Worm (Caenorhabditis elegans) whole organism, young adult: ENCODE measurements around the gene Y69A2AR.18.

Experiments
- C17E4.6 ChIP-seq: fragments of 200-800 bp; sonication (Bioruptor generic); IDR thresholded peaks from 2 replicates; pipeline ENCODE4 v1.3.6; 2022; ENCODE audit warnings: missing genetic modification reagents, missing genetic modification characterization, missing compliant biosample characterization
- D2030.7 ChIP-seq: fragments of 200-800 bp; sonication (Bioruptor generic); IDR thresholded peaks from 2 replicates; pipeline ENCODE4 v1.3.6; 2022; ENCODE audit warnings: missing genetic modification reagents, missing genetic modification characterization, missing compliant biosample characterization
- F22D6.2 ChIP-seq: sonication (generic microtip); optimal IDR thresholded peaks from 2 replicates; lab custom pipeline; 2016; ENCODE audit warnings: mild to moderate bottlenecking, missing genetic modification characterization, missing compliant biosample characterization
- F37B4.10 ChIP-seq: fragments of 200-800 bp; sonication (Bioruptor generic); IDR thresholded peaks from 2 replicates; pipeline ENCODE4 v1.3.6; 2022; ENCODE audit warnings: missing genetic modification characterization, missing compliant biosample characterization
- F52B5.7 ChIP-seq: sonication (generic microtip); optimal IDR thresholded peaks from 2 replicates; lab custom pipeline; 2016; ENCODE audit warnings: mild to moderate bottlenecking, missing genetic modification characterization, missing compliant biosample characterization
- F57A8.1 ChIP-seq: fragments of 200-800 bp; sonication (Bioruptor generic); optimal IDR thresholded peaks from 2 replicates; lab custom pipeline; 2018; ENCODE audit warnings: mild to moderate bottlenecking, missing genetic modification characterization, moderate library complexity, missing compliant biosample characterization
- T07F8.4 ChIP-seq: sonication (generic microtip); optimal IDR thresholded peaks from 2 replicates; lab custom pipeline; 2016; ENCODE audit warnings: mild to moderate bottlenecking, missing genetic modification characterization, moderate library complexity, missing compliant biosample characterization
- attf-3 ChIP-seq: fragments of 200-800 bp; sonication (Bioruptor generic); conservative IDR thresholded peaks from 2 replicates; pipeline ENCODE4 v1.3.6; 2022; ENCODE audit warnings: missing genetic modification reagents, missing genetic modification characterization, missing compliant biosample characterization
- cebp-1 ChIP-seq, 2 experiments: fragments of 200-800 bp in 1 of 2; sonication (Bioruptor generic) in 1 of 2; sonication (generic microtip) in 1 of 2; IDR thresholded peaks in 1 of 2; optimal IDR thresholded peaks in 1 of 2; 2 replicates each; pipeline versions ENCODE4 v1.3.6 to Lab custom; 2017 to 2022; ENCODE audit warnings: missing compliant biosample characterization in 2 of 2, missing genetic modification characterization in 2 of 2, mild to moderate bottlenecking in 1 of 2, missing genetic modification reagents in 1 of 2, moderate library complexity in 1 of 2
- ceh-100 ChIP-seq: fragments of 200-800 bp; sonication (Bioruptor generic); IDR thresholded peaks from 2 replicates; pipeline ENCODE4 v1.3.6; 2022; ENCODE audit warnings: missing genetic modification reagents, missing genetic modification characterization, missing compliant biosample characterization
- chd-7 ChIP-seq: sonication (generic microtip); optimal IDR thresholded peaks from 2 replicates; lab custom pipeline; 2016; ENCODE audit warnings: mild to moderate bottlenecking, missing genetic modification characterization, moderate library complexity, missing compliant biosample characterization
- dox-1 ChIP-seq: fragments of 200-800 bp; sonication (Bioruptor generic); IDR thresholded peaks from 2 replicates; pipeline ENCODE4 v1.3.6; 2022; ENCODE audit warnings: missing genetic modification reagents, missing genetic modification characterization, missing compliant biosample characterization
- dpl-1 ChIP-seq: fragments of 150-350 bp; optimal IDR thresholded peaks from 2 replicates; lab custom pipeline; 2014; ENCODE audit warnings: missing biosample characterization, missing genetic modification reagents, missing genetic modification characterization
- efl-1 ChIP-seq: fragments of 150-350 bp; optimal IDR thresholded peaks from 2 replicates; lab custom pipeline; 2014; ENCODE audit warnings: missing biosample characterization, missing genetic modification reagents, missing genetic modification characterization
- lir-1 ChIP-seq: fragments of 200-800 bp; sonication (Bioruptor generic); conservative IDR thresholded peaks from 2 replicates; pipeline ENCODE4 v1.3.6; 2022; ENCODE audit warnings: missing genetic modification reagents, missing genetic modification characterization, missing compliant biosample characterization
- madf-10 ChIP-seq: sonication (generic microtip); optimal IDR thresholded peaks from 2 replicates; lab custom pipeline; 2016; ENCODE audit warnings: mild to moderate bottlenecking, missing genetic modification characterization, missing compliant biosample characterization
- madf-6 ChIP-seq: fragments of 200-800 bp; sonication (Bioruptor generic); IDR thresholded peaks from 2 replicates; pipeline ENCODE4 v1.3.6; 2022; ENCODE audit warnings: missing genetic modification reagents, missing genetic modification characterization, missing compliant biosample characterization
- mcd-1 ChIP-seq: fragments of 200-800 bp; sonication (Bioruptor generic); IDR thresholded peaks from 2 replicates; pipeline ENCODE4 v1.3.6; 2022; ENCODE audit warnings: missing genetic modification reagents, missing genetic modification characterization, missing compliant biosample characterization
- mel-28 ChIP-seq: sonication (generic microtip); optimal IDR thresholded peaks from 2 replicates; lab custom pipeline; 2016; ENCODE audit warnings: borderline replicate concordance, mild to moderate bottlenecking, missing genetic modification characterization, missing compliant biosample characterization
- nfya-1 ChIP-seq: sonication (generic microtip); optimal IDR thresholded peaks from 2 replicates; lab custom pipeline; 2017; ENCODE audit warnings: antibody characterized with exemption, missing compliant biosample characterization, missing genetic modification characterization, borderline replicate concordance; ENCODE audit not compliant: insufficient read depth
- nfyb-1 ChIP-seq: fragments of 200-800 bp; sonication (Bioruptor generic); IDR thresholded peaks from 2 replicates; pipeline ENCODE4 v1.3.6; 2022; ENCODE audit warnings: missing genetic modification reagents, missing genetic modification characterization, missing compliant biosample characterization
- nhr-27 ChIP-seq: fragments of 200-800 bp; sonication (Bioruptor generic); optimal IDR thresholded peaks from 2 replicates; lab custom pipeline; 2018; ENCODE audit warnings: mild to moderate bottlenecking, missing genetic modification characterization, moderate library complexity, missing compliant biosample characterization
- nhr-80 ChIP-seq: sonication (generic microtip); optimal IDR thresholded peaks from 2 replicates; lab custom pipeline; 2016; ENCODE audit warnings: missing genetic modification characterization, missing compliant biosample characterization
- nhr-90 ChIP-seq: sonication (generic microtip); optimal IDR thresholded peaks from 2 replicates; lab custom pipeline; 2016; ENCODE audit warnings: missing genotype, mild to moderate bottlenecking, missing genetic modification characterization, missing compliant biosample characterization
- rec-8 ChIP-seq, 2 experiments: sonication (generic microtip); optimal IDR thresholded peaks; 2 replicates each; lab custom pipeline; 2016; ENCODE audit warnings: mild to moderate bottlenecking in 2 of 2, missing genetic modification characterization in 2 of 2, missing genetic modification reagents in 2 of 2, missing genotype in 2 of 2, missing biosample characterization in 1 of 2, missing compliant biosample characterization in 1 of 2, moderate library complexity in 1 of 2
- repo-1 ChIP-seq: sonication (generic microtip); optimal IDR thresholded peaks from 2 replicates; lab custom pipeline; 2017; ENCODE audit warnings: mild to moderate bottlenecking, missing genetic modification characterization, missing compliant biosample characterization
- sdz-38 ChIP-seq: sonication (generic microtip); optimal IDR thresholded peaks from 2 replicates; lab custom pipeline; 2016; ENCODE audit warnings: missing genotype, missing genetic modification characterization, missing compliant biosample characterization
- snpc-1.3 ChIP-seq: sonication (generic microtip); optimal IDR thresholded peaks from 2 replicates; lab custom pipeline; 2017; ENCODE audit warnings: missing genetic modification characterization, mild to moderate bottlenecking, missing compliant biosample characterization, antibody characterized with exemption, moderate library complexity, missing genotype, missing genetic modification reagents; ENCODE audit not compliant: insufficient read depth
- tbp1 ChIP-seq: fragments of 200-800 bp; sonication (Bioruptor generic); optimal IDR thresholded peaks from 2 replicates; lab custom pipeline; 2018; ENCODE audit warnings: mild to moderate bottlenecking, missing genetic modification characterization, missing compliant biosample characterization
- unc-62 ChIP-seq: fragments of 150-350 bp; optimal IDR thresholded peaks from 2 replicates; lab custom pipeline; 2014; ENCODE audit warnings: missing biosample characterization, missing genetic modification reagents, missing genetic modification characterization
- xnd-1 ChIP-seq: sonication (generic microtip); optimal IDR thresholded peaks from 2 replicates; lab custom pipeline; 2016; ENCODE audit warnings: missing genotype, missing genetic modification reagents, missing genetic modification characterization, missing compliant biosample characterization
- zfh-2 ChIP-seq: fragments of 200-800 bp; sonication (Bioruptor generic); conservative IDR thresholded peaks from 2 replicates; pipeline ENCODE4 v1.3.6; 2022; ENCODE audit warnings: missing genetic modification reagents, missing genetic modification characterization, missing compliant biosample characterization
- ztf-25 ChIP-seq: fragments of 200-800 bp; sonication (Bioruptor generic); IDR thresholded peaks from 2 replicates; pipeline ENCODE4 v1.3.6; 2022; ENCODE audit warnings: missing genetic modification reagents, missing genetic modification characterization, missing compliant biosample characterization
- ztf-28 ChIP-seq: fragments of 200-800 bp; sonication (Bioruptor generic); IDR thresholded peaks from 2 replicates; pipeline ENCODE4 v1.3.6; 2022; ENCODE audit warnings: missing genetic modification reagents, missing genetic modification characterization, missing compliant biosample characterization

Gene Y69A2AR.18

ce11 chrIV:2467378-2467777 is 28.2 kb upstream of the Y69A2AR.18 start, which contains the start of gene ilys-2 (continued):
- no peak for TF ChIP-seq zfh-2 (GFP tag; lab: Robert Waterston, UW)

- no peak for TF ChIP-seq efl-1 (GFP tag; lab: Kevin White, UChicago)
- TF ChIP-seq ceh-100 (GFP tag; lab: Robert Waterston, UW) = no peak
- no peak for TF ChIP-seq madf-10 (tag; lab: Kevin White, UChicago)
- TF ChIP-seq, all 124 proteins: peak for 0
Measured at ce11 chrIV:2470114-2470513, 25.4 kb upstream of the Y69A2AR.18 start, which contains the start of gene ilys-1. ilys-1 (plus strand) TSS chrIV:2470414.

- TF ChIP-seq mel-28 (tag; lab: Kevin White, UChicago) (no peak), nhr-90 (tag; lab: Kevin White, UChicago) (no peak), unc-62 (no peak), F52B5.7 (no peak), lir-1 (GFP tag; lab: Robert Waterston, UW) (no peak), dox-1 (GFP tag; lab: Robert Waterston, UW) (no peak), nfyb-1 (no peak), F22D6.2 (tag; lab: Kevin White, UChicago) (no peak), tbp1 (GFP tag; lab: Kevin White, UChicago) (no peak), sdz-38 (tag; lab: Kevin White, UChicago) (no peak), dpl-1 (GFP tag; lab: Kevin White, UChicago) (no peak), snpc-1.3 (tag; lab: Kevin White, UChicago) (no peak), D2030.7 (GFP tag; lab: Robert Waterston, UW) (no peak), nfya-1 (tag; lab: Kevin White, UChicago) (no peak), ztf-28 (GFP tag; lab: Robert Waterston, UW) (no peak), nhr-27 (tag; lab: Kevin White, UChicago) (no peak), attf-3 (GFP tag; lab: Robert Waterston, UW) (no peak), chd-7 (tag; lab: Kevin White, UChicago) (no peak), C17E4.6 (GFP tag; lab: Robert Waterston, UW) (no peak)
Measured at ce11 chrIV:2476386-2476785, 19.1 kb upstream of the Y69A2AR.18 start, which contains the start of gene grd-16. grd-16 (plus strand) TSS chrIV:2476686.

DNA sequence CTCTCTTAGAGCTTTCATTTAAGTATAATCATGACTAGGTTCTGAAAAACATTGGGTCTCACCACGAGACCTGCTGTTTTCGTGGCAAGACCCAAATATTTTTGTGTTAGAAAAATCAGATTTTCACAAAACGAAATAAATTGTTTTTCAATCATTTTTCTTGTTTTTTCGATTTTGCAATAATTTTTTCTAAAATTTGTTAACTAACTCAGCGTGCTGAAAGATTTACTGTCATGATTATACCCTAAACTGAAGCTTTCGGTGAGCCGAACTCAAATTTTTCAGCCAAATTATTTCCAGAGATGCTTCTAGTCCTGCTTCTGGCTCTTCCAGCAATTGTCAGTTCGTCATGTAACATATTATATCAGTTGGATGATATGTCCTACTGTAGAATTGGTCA is 13.6 kb upstream of the Y69A2AR.18 start, which contains the start of gene Y69A2AL.2:
Gene Y69A2AL.2, plus strand, starts transcription at position 301 of the 400 bp plus-strand sequence.
- TF ChIP-seq F57A8.1 (GFP tag; lab: Kevin White, UChicago) = no peak
- TF ChIP-seq repo-1 (tag; lab: Kevin White, UChicago) = no peak
- no peak for TF ChIP-seq xnd-1
- TF ChIP-seq chd-7 (tag; lab: Kevin White, UChicago) = no peak
- TF ChIP-seq T07F8.4 (tag; lab: Kevin White, UChicago) = no peak
- TF ChIP-seq rec-8 (tag; optimal IDR thresholded peaks at IDR 0.05; lab: Kevin White, UChicago) = no peak
- no peak for TF ChIP-seq ztf-25 (GFP tag; lab: Robert Waterston, UW)
- no peak for TF ChIP-seq madf-6 (GFP tag; lab: Robert Waterston, UW)
- TF ChIP-seq mcd-1 = no peak
- TF ChIP-seq madf-10 (tag; lab: Kevin White, UChicago) = no peak
- no peak for TF ChIP-seq nhr-80 (tag; lab: Kevin White, UChicago)

ce11 chrIV:2488520-2488919 is 7.0 kb upstream of the Y69A2AR.18 start, which contains the start of gene Y69A2AR.19:
Y69A2AR.19 (plus strand) TSS chrIV:2488820.
- TF ChIP-seq cebp-1 (GFP tag; IDR thresholded peaks at IDR 0.05; lab: Robert Waterston, UW) = no peak
- TF ChIP-seq cebp-1 (tag; optimal IDR thresholded peaks at IDR 0.05; lab: Kevin White, UChicago) = no peak
- no peak for TF ChIP-seq F37B4.10 (GFP tag; lab: Robert Waterston, UW)
- TF ChIP-seq, all 124 proteins: peak for 0
